Fruit fly (Drosophila melanogaster): ENCODE measurements around the gene CG8206.

CG8206 gene

DNA sequence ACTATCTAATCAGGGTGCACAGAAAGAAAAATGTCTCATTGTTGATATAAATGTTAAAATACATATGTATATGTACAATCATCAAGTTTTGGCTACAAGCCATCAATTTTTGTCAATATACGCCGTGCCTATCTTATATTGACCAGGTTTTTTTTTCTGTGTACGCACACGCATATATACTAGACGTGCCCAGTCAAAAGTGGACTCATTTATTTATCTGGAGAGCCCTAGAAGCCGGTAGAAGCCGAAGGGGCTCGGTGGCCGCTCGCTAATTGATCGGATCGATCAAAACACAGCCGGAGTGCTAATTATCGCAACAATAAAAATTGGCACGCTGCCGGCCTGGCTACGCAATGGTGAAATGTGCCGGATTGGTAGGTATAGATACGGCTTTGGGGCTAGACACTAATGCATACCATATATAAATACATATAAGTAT lies 1.3 kb downstream of the CG8206 start:
- TF ChIP-seq CTCF (optimal IDR thresholded peaks at IDR 0.05), result no peak
- TF ChIP-seq CG8478 (optimal IDR thresholded peaks at IDR 0.05), result no peak

DNA sequence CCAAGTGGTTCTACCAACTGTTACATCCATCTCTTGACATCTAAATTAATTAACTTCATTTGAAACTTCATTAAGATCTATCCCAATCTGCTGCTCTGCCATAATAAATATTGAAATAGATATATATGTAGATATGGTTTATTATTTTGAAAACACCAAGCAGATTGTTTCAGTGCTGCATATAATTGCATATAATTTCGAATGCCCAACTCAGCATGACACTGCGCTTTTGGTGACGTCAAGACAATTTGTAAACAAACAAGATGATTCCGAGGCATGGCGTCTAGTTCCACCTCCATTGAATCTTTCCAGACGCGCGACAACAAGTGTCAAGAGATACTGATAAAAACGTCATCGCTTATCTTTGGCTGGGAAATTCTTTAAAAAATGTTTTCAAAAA lies 1.9 kb downstream of the CG8206 start:
- no peak for TF ChIP-seq CG8478 (optimal IDR thresholded peaks at IDR 0.05)
- TF ChIP-seq CTCF (optimal IDR thresholded peaks at IDR 0.05), result no peak

DNA sequence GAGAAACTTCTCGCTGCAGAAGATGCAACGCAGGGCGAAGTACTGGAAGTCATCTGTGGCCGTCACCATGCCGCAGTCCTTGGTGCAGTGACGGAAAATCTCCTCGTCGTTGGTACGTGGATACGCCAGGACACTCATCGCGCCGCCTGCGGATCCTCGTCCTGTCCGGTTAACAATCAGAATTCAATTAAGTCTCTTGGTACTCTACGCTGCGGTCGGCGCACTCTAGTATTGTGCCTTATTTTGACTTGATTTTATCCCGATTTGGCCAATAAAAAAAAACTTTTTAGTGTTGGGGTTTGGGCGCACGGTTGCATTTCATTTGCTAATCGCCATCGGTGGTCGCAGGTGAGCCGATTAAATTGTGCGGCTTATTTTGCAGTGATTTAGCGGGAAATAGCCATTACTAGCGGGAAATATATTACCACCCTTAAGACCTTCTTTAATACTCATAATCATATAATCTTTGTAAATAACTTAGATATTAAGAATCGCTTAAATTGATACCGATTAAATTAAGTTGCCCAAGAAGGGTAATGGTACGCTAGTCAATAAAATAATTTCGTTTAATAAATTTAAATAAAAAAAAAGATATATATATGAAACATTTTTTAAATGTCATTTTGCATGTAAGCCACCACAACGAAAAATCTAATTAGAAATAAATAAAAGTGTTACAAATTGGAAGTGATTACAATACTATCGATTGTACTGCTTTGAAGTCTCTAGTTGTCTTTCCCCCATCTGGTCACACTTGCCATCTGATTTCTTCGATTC lies 7.1 kb downstream of the CG8206 start, which contains the start of the genes CG8944 and CCT6:
CG8944 (minus strand) TSS at position 327 of the 777 bp plus-strand sequence.
CCT6 (plus strand) TSS at position 744 of the 777 bp plus-strand sequence.
- TF ChIP-seq CG8478 (optimal IDR thresholded peaks at IDR 0.05), result no peak
- no peak for TF ChIP-seq CTCF (optimal IDR thresholded peaks at IDR 0.05)

DNA sequence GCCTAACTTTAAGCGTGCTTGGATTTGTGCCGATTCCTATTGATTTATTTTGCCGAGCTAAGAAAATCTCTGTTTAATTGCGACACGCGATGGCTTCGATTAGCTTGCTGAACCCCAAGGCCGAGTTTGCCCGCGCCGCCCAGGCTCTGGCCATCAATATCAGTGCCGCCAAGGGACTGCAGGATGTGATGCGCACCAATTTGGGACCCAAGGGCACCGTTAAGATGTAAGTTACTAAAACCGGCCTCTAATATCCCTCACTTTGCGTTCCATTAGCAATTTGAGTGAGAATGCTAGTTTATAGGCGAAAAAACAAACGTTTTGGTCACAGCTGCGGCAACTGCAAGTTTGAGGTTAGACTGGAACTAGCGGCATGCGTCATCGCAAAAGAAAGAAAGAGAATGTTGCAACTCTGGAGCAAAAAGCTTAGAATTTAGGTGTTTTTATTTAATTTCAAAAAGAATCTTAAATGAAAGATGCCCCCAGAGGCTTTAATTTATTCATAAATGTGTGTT lies 7.7 kb downstream of the CG8206 start:
- TF ChIP-seq CG8478 (optimal IDR thresholded peaks at IDR 0.05), result no peak
- TF ChIP-seq CTCF (optimal IDR thresholded peaks at IDR 0.05), result no peak

DNA sequence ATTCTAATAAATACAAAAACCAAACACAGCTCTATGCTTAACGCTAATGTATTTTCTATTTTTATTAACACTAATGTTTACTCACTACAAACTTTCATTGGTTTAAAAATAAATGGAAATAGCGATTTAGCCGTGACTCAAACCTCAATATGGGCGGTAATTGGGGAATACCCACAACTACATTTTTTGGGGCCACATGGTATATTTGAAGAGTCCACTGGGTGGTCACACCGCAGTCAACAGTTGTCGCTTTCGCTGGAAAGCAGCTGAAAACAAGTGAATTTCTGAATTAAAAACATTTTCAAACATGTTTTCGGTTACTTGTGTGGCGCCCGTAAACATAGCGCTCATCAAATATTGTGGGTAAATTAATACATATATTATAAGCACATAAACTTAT lies 9.9 kb downstream of the CG8206 start, which contains the start of gene Mvd:
Mvd (plus strand) TSS at position 222 of the 400 bp plus-strand sequence.
- TF ChIP-seq CTCF (optimal IDR thresholded peaks at IDR 0.05) (peak in 1 of 2 experiments; percentile 45), CG8478 (optimal IDR thresholded peaks at IDR 0.05) (no peak)

DNA sequence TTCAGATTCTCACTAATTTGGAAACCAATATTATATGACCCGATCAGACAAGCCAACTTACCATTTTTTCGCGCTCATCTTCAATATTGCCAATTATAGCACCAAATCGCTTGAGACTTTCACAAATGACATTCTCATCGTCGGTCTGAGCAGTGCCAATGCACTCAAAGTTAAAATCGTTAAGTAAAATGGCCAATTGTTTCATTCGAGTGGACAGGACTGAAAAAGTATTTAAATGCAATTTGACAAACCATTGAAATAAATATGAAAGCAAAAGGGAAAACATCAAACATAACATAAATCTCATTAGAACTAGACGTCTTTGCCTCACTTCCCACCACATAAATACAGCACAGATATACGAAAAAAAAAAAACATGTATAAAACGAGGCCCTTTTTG lies 17.0 kb downstream of the CG8206 start, which contains the start of gene CG8260:
CG8260 (plus strand) TSS at position 301 of the 400 bp plus-strand sequence.
- TF ChIP-seq CTCF (optimal IDR thresholded peaks at IDR 0.05) (no peak), CG8478 (optimal IDR thresholded peaks at IDR 0.05) (no peak)

DNA sequence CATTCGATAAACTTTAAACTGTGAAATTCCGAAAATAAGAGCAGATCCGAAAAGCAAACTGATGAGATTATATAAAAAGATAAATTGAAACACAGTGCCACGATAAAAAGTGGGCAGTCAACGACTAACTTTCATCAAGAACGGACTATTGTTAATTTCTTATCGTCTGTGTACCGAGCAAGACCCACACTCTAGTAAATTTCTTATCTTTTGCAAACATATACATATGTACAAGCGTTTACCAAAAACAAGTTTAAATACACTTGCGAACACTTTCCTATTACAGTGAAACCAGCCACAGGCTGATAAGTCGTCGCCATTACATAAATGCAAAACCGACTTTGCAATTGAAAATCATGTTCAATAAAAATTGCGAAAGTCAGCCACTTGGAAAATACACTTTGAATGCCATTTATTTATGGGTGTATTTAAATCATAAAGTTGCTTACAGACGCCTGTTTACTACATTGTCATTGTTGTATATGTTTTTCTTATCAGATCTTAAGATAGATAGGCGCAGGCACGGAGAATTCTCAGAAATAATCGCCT lies 19.7 kb downstream of the CG8206 start:
- TF ChIP-seq CTCF (optimal IDR thresholded peaks at IDR 0.05) (no peak), CG8478 (optimal IDR thresholded peaks at IDR 0.05) (no peak)

DNA sequence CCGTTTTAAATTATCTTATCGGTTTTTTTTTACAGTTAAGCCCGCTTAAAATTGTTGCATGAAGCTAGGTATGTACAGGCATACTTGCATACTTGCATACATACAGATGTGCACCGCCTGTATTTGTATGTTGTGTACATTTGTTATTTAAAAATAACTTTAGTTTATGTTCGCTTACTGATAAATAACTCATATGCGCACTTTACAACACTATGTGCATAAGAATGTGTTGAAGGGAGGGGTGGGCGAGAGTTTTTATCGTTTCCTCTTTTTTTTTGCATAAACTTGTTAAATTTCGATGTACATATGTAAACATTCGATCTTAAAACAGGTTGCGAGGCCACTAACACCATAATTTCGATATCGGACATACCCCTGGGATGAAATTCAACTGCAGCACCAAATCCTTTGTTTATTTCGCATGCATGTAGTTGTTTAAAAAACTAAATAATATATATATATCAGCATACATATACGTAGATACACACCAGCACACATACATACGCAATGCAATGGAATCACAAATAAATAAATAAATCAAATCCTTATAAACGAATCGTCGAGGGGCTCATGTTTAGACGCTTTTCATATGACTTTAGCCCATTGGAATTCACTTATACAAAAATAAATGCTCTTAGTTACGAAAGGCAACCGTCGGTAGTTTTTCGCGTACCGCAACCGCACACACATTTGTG lies 20.9 kb downstream of the CG8206 start:
- TF ChIP-seq CG8478 (optimal IDR thresholded peaks at IDR 0.05) (no peak), CTCF (optimal IDR thresholded peaks at IDR 0.05) (no peak)

DNA sequence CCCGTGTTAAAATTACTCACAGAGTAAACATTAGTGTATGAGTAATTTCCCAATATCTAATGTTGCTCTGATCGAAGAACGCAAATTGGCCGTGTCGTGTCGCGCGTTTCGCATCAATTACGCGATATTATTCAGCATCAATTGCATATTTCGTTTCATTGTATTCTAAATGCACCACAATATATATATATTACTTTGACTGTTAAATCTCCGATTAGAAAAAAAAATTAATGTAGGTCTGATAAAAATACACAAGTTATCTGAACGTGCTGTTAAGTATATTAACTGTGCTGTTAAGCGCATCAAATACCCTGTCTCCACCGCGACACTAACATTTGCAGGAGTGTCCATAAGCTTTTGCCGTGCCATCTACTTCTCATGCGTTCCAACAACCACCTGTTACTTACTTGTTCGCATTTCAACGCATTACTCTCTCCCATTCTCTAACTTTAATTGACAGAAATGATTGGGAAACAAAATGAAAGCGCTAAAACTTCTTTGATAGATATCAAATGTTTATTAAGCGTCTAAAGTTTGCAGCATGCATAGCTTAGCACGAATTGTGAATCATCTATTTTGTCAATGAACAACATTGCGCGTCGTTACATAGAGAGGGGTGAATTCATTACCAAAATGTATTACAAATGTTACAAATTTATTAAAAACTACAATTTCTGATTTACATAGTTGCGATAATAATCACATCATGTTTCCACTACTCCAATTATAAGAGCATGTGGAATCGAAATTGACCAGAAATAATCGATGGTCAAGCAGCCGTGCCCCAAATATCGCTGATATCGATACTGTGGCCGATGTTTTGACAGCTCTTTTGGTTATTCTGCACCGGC lies 21.6 kb downstream of the CG8206 start, which contains the start of the genes Graf and mRpL3:
Graf (minus strand) TSS at position 287 of the 851 bp plus-strand sequence.
mRpL3 (plus strand) TSS at position 802 of the 851 bp plus-strand sequence.
- TF ChIP-seq CG8478 (optimal IDR thresholded peaks at IDR 0.05) (no peak), CTCF (optimal IDR thresholded peaks at IDR 0.05) (peak in 1 of 2 experiments; percentile 21)

DNA sequence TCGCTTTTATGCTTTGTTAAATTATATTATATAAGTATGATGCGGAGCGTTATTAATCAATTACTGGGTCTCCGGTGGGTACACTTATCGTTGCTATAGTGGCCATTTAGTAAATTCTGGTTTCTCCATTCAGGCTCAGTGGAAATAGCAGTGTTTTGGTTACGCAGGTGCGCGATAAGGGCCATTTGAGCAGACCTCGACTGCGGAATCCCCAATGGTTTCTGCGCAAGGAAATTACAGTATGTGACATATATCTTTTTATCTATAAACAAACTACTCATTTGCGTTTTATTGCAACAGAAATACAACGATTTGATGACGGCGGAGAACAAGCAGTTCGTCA lies 22.2 kb downstream of the CG8206 start:
- TF ChIP-seq CTCF (optimal IDR thresholded peaks at IDR 0.05) (no peak), CG8478 (optimal IDR thresholded peaks at IDR 0.05) (no peak)

DNA sequence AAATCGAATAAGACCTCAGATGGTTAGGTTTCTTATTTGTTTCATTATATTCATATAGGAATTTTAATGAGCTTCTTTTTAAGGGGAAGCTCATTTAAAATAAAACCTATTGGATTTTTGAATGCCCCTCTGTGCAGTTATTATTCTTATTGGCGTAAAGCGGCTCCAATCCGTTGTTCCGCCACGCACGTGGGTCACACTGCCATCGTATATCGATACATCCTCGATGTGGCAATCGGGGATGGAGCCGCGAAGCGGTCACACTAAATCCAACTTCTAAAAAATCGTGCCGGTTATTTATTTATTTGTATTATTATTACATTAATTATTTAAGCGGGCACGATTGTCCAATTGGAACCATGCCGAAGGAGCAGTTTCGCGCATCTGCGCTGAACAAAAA lies 23.7 kb downstream of the CG8206 start, which contains the start of gene Polr3A:
Polr3A (plus strand) TSS at position 234 of the 400 bp plus-strand sequence.
- TF ChIP-seq CG8478 (optimal IDR thresholded peaks at IDR 0.05), result no peak
- no peak for TF ChIP-seq CTCF (optimal IDR thresholded peaks at IDR 0.05)

DNA sequence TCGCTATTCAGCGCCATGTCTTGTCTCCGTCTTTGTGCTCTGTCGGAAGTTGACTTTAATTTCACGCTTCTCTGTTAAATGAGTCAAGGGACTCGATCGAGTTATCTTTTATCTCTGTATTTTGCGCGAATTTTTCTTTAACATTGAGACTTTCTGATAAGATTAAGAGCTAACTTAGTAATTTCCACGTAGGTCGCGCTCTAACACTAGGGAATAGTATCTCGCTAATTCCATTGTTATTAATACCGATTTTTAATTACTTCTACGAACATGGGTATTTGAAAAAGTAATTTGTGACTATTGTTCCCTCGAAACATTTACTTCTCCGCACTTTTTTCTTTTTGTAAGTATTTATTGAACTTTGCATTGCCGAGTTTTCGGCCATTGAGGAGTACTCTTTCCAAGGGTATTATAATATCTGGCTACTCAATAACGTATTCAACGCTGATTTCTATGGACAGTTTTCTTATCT lies 27.4 kb downstream of the CG8206 start, which contains the start of gene CG8952:
CG8952 (minus strand) TSS at position 51 of the 472 bp plus-strand sequence.
- TF ChIP-seq CG8478 (optimal IDR thresholded peaks at IDR 0.05) (no peak), CTCF (optimal IDR thresholded peaks at IDR 0.05) (no peak)

DNA sequence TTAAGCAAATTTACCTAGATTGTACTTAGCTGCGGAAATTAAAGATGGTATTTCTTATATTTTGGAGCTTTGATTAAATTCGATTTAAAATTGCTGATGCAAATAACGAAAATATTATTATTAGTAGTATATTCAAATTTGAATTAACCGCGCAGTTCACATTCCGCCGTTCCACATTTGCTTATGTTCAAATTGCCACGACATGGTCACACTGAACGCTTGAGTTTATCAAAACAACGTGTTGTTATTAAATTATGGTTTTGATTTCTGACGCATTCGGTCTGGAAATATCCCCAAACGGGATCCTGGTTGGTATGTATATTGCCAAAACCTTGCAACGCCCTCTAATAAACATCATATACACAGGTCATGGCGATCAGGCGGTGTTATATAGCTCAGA lies 30.4 kb downstream of the CG8206 start, which contains the start of gene CG33172:
CG33172 (plus strand) TSS at position 208 of the 400 bp plus-strand sequence.
- TF ChIP-seq CG8478 (optimal IDR thresholded peaks at IDR 0.05) (no peak), CTCF (optimal IDR thresholded peaks at IDR 0.05) (no peak)

DNA sequence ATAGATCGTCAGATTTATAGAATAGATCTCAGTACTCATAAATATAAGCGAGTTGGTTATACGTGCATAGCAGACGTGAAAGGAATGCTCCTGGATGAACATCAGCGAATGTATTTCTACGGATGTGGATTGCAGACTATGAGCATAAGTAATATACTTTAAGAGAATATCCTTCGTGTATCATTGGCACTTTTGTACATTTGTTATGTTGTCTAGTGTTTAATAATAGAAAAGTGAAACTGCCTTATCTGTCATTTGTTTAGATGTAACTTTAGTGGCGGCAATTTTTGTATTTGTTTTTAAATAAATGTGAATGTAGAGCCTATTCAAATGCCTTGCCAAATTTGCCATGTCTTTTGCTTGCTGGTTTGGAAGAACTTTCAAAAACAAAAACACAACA lies 33.6 kb downstream of the CG8206 start, which contains the start of gene CG43672:
CG43672 (plus strand) TSS at position 301 of the 400 bp plus-strand sequence.
- no peak for TF ChIP-seq CG8478 (optimal IDR thresholded peaks at IDR 0.05)
- TF ChIP-seq CTCF (optimal IDR thresholded peaks at IDR 0.05), result no peak

All from S2 (cell line).